Fruit fly (Drosophila melanogaster) whole organism, embryonic: ENCODE results near the gene Lcp65Ad.

Experiments used
- Bteb2 ChIP-seq: fragments of 200-800 bp; sonication (Bioruptor generic); optimal IDR thresholded peaks from 2 replicates; lab custom pipeline; 2016; ENCODE audit warnings: missing biosample characterization, missing genetic modification characterization
- CG10267 ChIP-seq: fragments of 200-800 bp; sonication (Bioruptor generic); optimal IDR thresholded peaks from 2 replicates; lab custom pipeline; 2018; ENCODE audit warnings: missing biosample characterization, mild to moderate bottlenecking, missing genetic modification characterization, moderate library complexity
- CG10366 ChIP-seq: fragments of 200-800 bp; sonication (Bioruptor generic); IDR thresholded peaks from 2 replicates; pipeline ENCODE4 v1.3.6; 2022; ENCODE audit warnings: missing biosample characterization, missing genetic modification characterization
- CG10543 ChIP-seq: fragments of 200-800 bp; sonication (Bioruptor generic); optimal IDR thresholded peaks from 3 replicates; lab custom pipeline; 2017; ENCODE audit warnings: missing biosample characterization, mild to moderate bottlenecking, missing genetic modification characterization, moderate library complexity
- CG10565 ChIP-seq: fragments of 200-800 bp; sonication (Bioruptor generic); optimal IDR thresholded peaks from 3 replicates; lab custom pipeline; 2016; ENCODE audit warnings: missing biosample characterization, mild to moderate bottlenecking, missing genetic modification characterization
- CG12155 ChIP-seq: fragments of 200-800 bp; sonication (Bioruptor generic); optimal IDR thresholded peaks from 3 replicates; lab custom pipeline; 2016; ENCODE audit warnings: missing biosample characterization, missing genetic modification characterization
- CG12236 ChIP-seq: fragments of 200-800 bp; sonication (Bioruptor generic); optimal IDR thresholded peaks from 2 replicates; lab custom pipeline; 2016; ENCODE audit warnings: missing biosample characterization, missing genetic modification characterization
- CG13775 ChIP-seq: fragments of 200-800 bp; sonication (Bioruptor generic); optimal IDR thresholded peaks from 3 replicates; lab custom pipeline; 2017; ENCODE audit warnings: missing biosample characterization, mild to moderate bottlenecking, missing genetic modification characterization
- CG1602 ChIP-seq: fragments of 200-800 bp; sonication (Bioruptor generic); optimal IDR thresholded peaks from 3 replicates; lab custom pipeline; 2016; ENCODE audit warnings: missing biosample characterization, missing genetic modification characterization
- CG1647 ChIP-seq: fragments of 200-800 bp; sonication (Bioruptor generic); optimal IDR thresholded peaks from 3 replicates; lab custom pipeline; 2016; ENCODE audit warnings: missing biosample characterization, missing genetic modification characterization
- CG16813 ChIP-seq: fragments of 200-800 bp; sonication (Bioruptor generic); IDR thresholded peaks from 3 replicates; pipeline ENCODE4 v1.3.6; 2022; ENCODE audit warnings: missing biosample characterization, missing genetic modification characterization; ENCODE audit not compliant: partially characterized antibody
- CG18011 ChIP-seq: fragments of 200-800 bp; sonication (Bioruptor generic); optimal IDR thresholded peaks from 2 replicates; lab custom pipeline; 2017; ENCODE audit warnings: missing biosample characterization, missing genetic modification characterization, mild to moderate bottlenecking, moderate library complexity, missing genotype
- CG2120 ChIP-seq: fragments of 200-800 bp; sonication (Bioruptor generic); optimal IDR thresholded peaks from 3 replicates; lab custom pipeline; 2016; ENCODE audit warnings: missing biosample characterization, missing genetic modification characterization
- CG2875 ChIP-seq: fragments of 200-800 bp; sonication (Bioruptor generic); optimal IDR thresholded peaks from 2 replicates; lab custom pipeline; 2017; ENCODE audit warnings: missing biosample characterization, mild to moderate bottlenecking, missing genetic modification characterization, missing genetic modification reagents
- CG31224 ChIP-seq: fragments of 200-800 bp; sonication (Bioruptor generic); IDR thresholded peaks from 2 replicates; pipeline ENCODE4 v1.3.6; 2022; ENCODE audit warnings: missing biosample characterization, missing genetic modification characterization
- CG34376 ChIP-seq: fragments of 200-800 bp; sonication (Bioruptor generic); optimal IDR thresholded peaks from 2 replicates; lab custom pipeline; 2018; ENCODE audit warnings: missing biosample characterization, mild to moderate bottlenecking, missing genetic modification characterization
- CG5245 ChIP-seq: fragments of 200-800 bp; sonication (Bioruptor generic); optimal IDR thresholded peaks from 3 replicates; lab custom pipeline; 2016; ENCODE audit warnings: missing biosample characterization, missing genetic modification characterization
- CG6791 ChIP-seq: fragments of 200-800 bp; sonication (Bioruptor generic); IDR thresholded peaks from 3 replicates; pipeline ENCODE4 v1.3.6; 2022; ENCODE audit warnings: missing biosample characterization, missing genetic modification characterization; ENCODE audit not compliant: partially characterized antibody
- CHES-1-like ChIP-seq: fragments of 200-800 bp; sonication (Bioruptor generic); optimal IDR thresholded peaks from 2 replicates; lab custom pipeline; 2016; ENCODE audit warnings: missing biosample characterization, missing genetic modification characterization
- Dad ChIP-seq: fragments of 200-800 bp; sonication (Bioruptor generic); optimal IDR thresholded peaks from 3 replicates; lab custom pipeline; 2016; ENCODE audit warnings: missing biosample characterization, missing genetic modification characterization
- Doc3 ChIP-seq: fragments of 200-800 bp; sonication (Bioruptor generic); IDR thresholded peaks from 3 replicates; pipeline ENCODE4 v1.3.6; 2022; ENCODE audit warnings: missing biosample characterization, missing genetic modification characterization; ENCODE audit not compliant: partially characterized antibody
- Fer2 ChIP-seq: fragments of 200-800 bp; sonication (Bioruptor generic); optimal IDR thresholded peaks from 2 replicates; lab custom pipeline; 2018; ENCODE audit warnings: missing biosample characterization, mild to moderate bottlenecking, missing genetic modification characterization, moderate library complexity
- HLH54F ChIP-seq: fragments of 200-800 bp; sonication (Bioruptor generic); optimal IDR thresholded peaks from 3 replicates; lab custom pipeline; 2016; ENCODE audit warnings: missing biosample characterization, missing genetic modification characterization
- Hand ChIP-seq: fragments of 200-800 bp; sonication (Bioruptor generic); optimal IDR thresholded peaks from 2 replicates; lab custom pipeline; 2017; ENCODE audit warnings: mild to moderate bottlenecking, missing biosample characterization, missing genetic modification reagents, missing genetic modification characterization
- Lim3 ChIP-seq: fragments of 200-800 bp; sonication (Bioruptor generic); IDR thresholded peaks from 2 replicates; pipeline ENCODE4 v1.3.6; 2022; ENCODE audit warnings: missing biosample characterization, missing genetic modification characterization
- MBD-R2 ChIP-seq: fragments of 200-800 bp; sonication (Bioruptor generic); IDR thresholded peaks from 2 replicates; pipeline ENCODE4 v1.3.6; 2022; ENCODE audit warnings: missing biosample characterization, missing genetic modification characterization
- NFAT ChIP-seq: fragments of 200-800 bp; sonication (Bioruptor generic); IDR thresholded peaks from 2 replicates; pipeline ENCODE4 v1.3.6; 2022; ENCODE audit warnings: missing biosample characterization, missing genetic modification characterization
- Nf-YA ChIP-seq: fragments of 200-800 bp; sonication (Bioruptor generic); IDR thresholded peaks from 2 replicates; pipeline ENCODE4 v1.3.6; 2022; ENCODE audit warnings: missing biosample characterization, missing genetic modification characterization
- Nf-YC ChIP-seq: fragments of 200-800 bp; optimal IDR thresholded peaks from 3 replicates; lab custom pipeline; 2019; ENCODE audit warnings: missing biosample characterization, mild to moderate bottlenecking, missing genetic modification characterization, moderate library complexity
- NfI ChIP-seq: fragments of 200-800 bp; sonication (Bioruptor generic); optimal IDR thresholded peaks from 3 replicates; lab custom pipeline; 2018; ENCODE audit warnings: missing biosample characterization, mild to moderate bottlenecking, missing genetic modification characterization, moderate library complexity
- Ptx1 ChIP-seq: fragments of 200-800 bp; sonication (Bioruptor generic); IDR thresholded peaks from 2 replicates; pipeline ENCODE4 v1.3.6; 2022; ENCODE audit warnings: missing biosample characterization, missing genetic modification characterization
- Scr ChIP-seq: fragments of 200-800 bp; sonication (Bioruptor generic); IDR thresholded peaks from 2 replicates; pipeline ENCODE4 v1.3.6; 2022; ENCODE audit warnings: missing biosample characterization, missing genetic modification characterization; ENCODE audit not compliant: partially characterized antibody
- TFAM ChIP-seq: fragments of 200-800 bp; sonication (Bioruptor generic); optimal IDR thresholded peaks from 2 replicates; lab custom pipeline; 2017; ENCODE audit warnings: missing biosample characterization, missing genetic modification characterization, inconsistent platforms
- bigmax ChIP-seq: fragments of 200-800 bp; sonication (Bioruptor generic); optimal IDR thresholded peaks from 2 replicates; lab custom pipeline; 2018; ENCODE audit warnings: missing biosample characterization, mild to moderate bottlenecking, missing genetic modification characterization
- cwo ChIP-seq: fragments of 200-800 bp; sonication (Bioruptor generic); optimal IDR thresholded peaks from 3 replicates; lab custom pipeline; 2017; ENCODE audit warnings: missing biosample characterization, missing genetic modification characterization, mild to moderate bottlenecking, moderate library complexity, missing genetic modification reagents
- dpn ChIP-seq, 2 experiments: fragments of 200-800 bp; sonication (Bioruptor generic); optimal IDR thresholded peaks; 3 replicates each; lab custom pipeline; 2016; ENCODE audit warnings: missing biosample characterization in 2 of 2, missing genetic modification characterization in 2 of 2
- gem ChIP-seq: fragments of 200-800 bp; sonication (Bioruptor generic); optimal IDR thresholded peaks from 2 replicates; lab custom pipeline; 2019; ENCODE audit warnings: missing biosample characterization, mild to moderate bottlenecking, missing genetic modification characterization, moderate library complexity
- gt ChIP-seq: fragments of 200-800 bp; sonication (Bioruptor generic); IDR thresholded peaks from 2 replicates; pipeline ENCODE4 v1.3.6; 2022; ENCODE audit warnings: missing biosample characterization, missing genetic modification characterization
- hth ChIP-seq: fragments of >200 bp; optimal IDR thresholded peaks from 2 replicates; lab custom pipeline; 2017; ENCODE audit warnings: inconsistent platforms
- jing ChIP-seq: fragments of 200-800 bp; sonication (Bioruptor generic); optimal IDR thresholded peaks from 2 replicates; lab custom pipeline; 2018; ENCODE audit warnings: missing biosample characterization, mild to moderate bottlenecking, missing genetic modification characterization
- kay ChIP-seq: fragments of 200-800 bp; sonication (Bioruptor generic); optimal IDR thresholded peaks from 2 replicates; lab custom pipeline; 2016; ENCODE audit warnings: missing biosample characterization, missing genetic modification characterization
- nmo ChIP-seq: fragments of 200-800 bp; sonication (Bioruptor generic); optimal IDR thresholded peaks from 2 replicates; lab custom pipeline; 2018; ENCODE audit warnings: missing biosample characterization, mild to moderate bottlenecking, missing genetic modification characterization, moderate library complexity
- nom ChIP-seq: fragments of 200-800 bp; sonication (Bioruptor generic); optimal IDR thresholded peaks from 2 replicates; lab custom pipeline; 2017; ENCODE audit warnings: missing biosample characterization, missing genetic modification characterization, mild to moderate bottlenecking, moderate library complexity, missing genetic modification reagents
- rib ChIP-seq: fragments of 200-800 bp; sonication (Bioruptor generic); IDR thresholded peaks from 2 replicates; pipeline ENCODE4 v1.3.6; 2022; ENCODE audit warnings: missing biosample characterization, missing genetic modification characterization
- sr ChIP-seq: fragments of 200-800 bp; sonication (Bioruptor generic); IDR thresholded peaks from 3 replicates; pipeline ENCODE4 v1.3.6; 2022; ENCODE audit warnings: missing biosample characterization, missing genetic modification characterization
- ssp ChIP-seq: fragments of 200-800 bp; sonication (Bioruptor generic); IDR thresholded peaks from 2 replicates; pipeline ENCODE4 v1.3.6; 2022; ENCODE audit warnings: missing biosample characterization, missing genetic modification characterization
- toy ChIP-seq: fragments of 200-800 bp; sonication (Bioruptor generic); IDR thresholded peaks from 2 replicates; pipeline ENCODE4 v1.3.6; 2022; ENCODE audit warnings: missing biosample characterization, missing genetic modification characterization
- unc-4 ChIP-seq: fragments of 200-800 bp; sonication (Bioruptor generic); IDR thresholded peaks from 2 replicates; pipeline ENCODE4 v1.3.6; 2022; ENCODE audit warnings: missing biosample characterization, missing genetic modification characterization; ENCODE audit not compliant: partially characterized antibody
- zen2 ChIP-seq: fragments of 200-800 bp; sonication (Bioruptor generic); IDR thresholded peaks from 3 replicates; pipeline ENCODE4 v1.3.6; 2022; ENCODE audit warnings: missing biosample characterization, missing genetic modification characterization; ENCODE audit not compliant: partially characterized antibody

Gene Lcp65Ad

dm6 chr3L:6192822-6193555, 49.8 kb downstream of the Lcp65Ad start, which contains the start of the genes Sf3b6 and Tnpo (continued):
- TF ChIP-seq ssp (GFP tag; lab: Robert Waterston, UW) = peak; percentile 79
- TF ChIP-seq kay = peak; percentile 67
- peak; percentile 74 for TF ChIP-seq Scr (GFP tag; lab: Robert Waterston, UW)
- no peak for TF ChIP-seq TFAM (GFP tag; lab: Kevin White, UChicago)
- TF ChIP-seq CG10565 (GFP tag; lab: Kevin White, UChicago) = no peak
- TF ChIP-seq CG13775 (GFP tag; lab: Kevin White, UChicago) = peak; percentile 92
- peak; percentile 65 for TF ChIP-seq CG34376 (GFP tag; lab: Kevin White, UChicago)
- no peak; the same call in 2 of the 3 replicates for TF ChIP-seq zen2 (GFP tag; lab: Robert Waterston, UW)
- TF ChIP-seq CG2875 (GFP tag; lab: Kevin White, UChicago) = no peak
- peak; percentile 79 for TF ChIP-seq MBD-R2 (GFP tag; lab: Robert Waterston, UW)
- TF ChIP-seq nom (GFP tag; lab: Kevin White, UChicago) = no peak
- peak; percentile 2 for TF ChIP-seq Hand
- no peak for TF ChIP-seq rib (GFP tag; lab: Robert Waterston, UW)
- TF ChIP-seq Bteb2 (GFP tag; lab: Kevin White, UChicago) = peak; percentile 75
- TF ChIP-seq Lim3 (GFP tag; lab: Robert Waterston, UW) = no peak
- peak; percentile 55; the same call in 1 of the 2 replicates for TF ChIP-seq Nf-YA
- no peak for TF ChIP-seq hth
- peak; percentile 43; the same call in 1 of the 3 replicates for TF ChIP-seq CG6791 (GFP tag; lab: Robert Waterston, UW)
- no peak for TF ChIP-seq Nf-YC (tag; lab: Kevin White, UChicago)
- TF ChIP-seq Doc3 (GFP tag; lab: Robert Waterston, UW) = peak; percentile 55; the same call in 1 of the 3 replicates
- TF ChIP-seq cwo = peak; percentile 68
- TF ChIP-seq CG2120 = peak; percentile 91
- TF ChIP-seq CG10366 (GFP tag; lab: Robert Waterston, UW) = peak; percentile 86
- peak; percentile 12 for TF ChIP-seq Dad (GFP tag; lab: Kevin White, UChicago)
- TF ChIP-seq NFAT (GFP tag; lab: Robert Waterston, UW) = peak; percentile 79
- TF ChIP-seq CG12155 (GFP tag; lab: Kevin White, UChicago) = peak; percentile 91
- peak; percentile 66 for TF ChIP-seq CG5245 (GFP tag; lab: Kevin White, UChicago)
- peak; percentile 27; the same call in 1 of the 2 replicates for TF ChIP-seq gt
- no peak for TF ChIP-seq bigmax
- peak; percentile 92 for TF ChIP-seq Ptx1 (GFP tag; lab: Robert Waterston, UW)
- peak; percentile 75 for TF ChIP-seq NfI (GFP tag; lab: Kevin White, UChicago)
- TF ChIP-seq nmo (GFP tag; lab: Kevin White, UChicago) = peak; percentile 93
- no peak for TF ChIP-seq jing
- peak; percentile 92 for TF ChIP-seq gem (tag; lab: Kevin White, UChicago)
- TF ChIP-seq CG31224 (GFP tag; lab: Robert Waterston, UW) = peak; percentile 81
- TF ChIP-seq CG10543 (GFP tag; lab: Kevin White, UChicago) = peak; percentile 84
- TF ChIP-seq CG18011 (GFP tag; lab: Kevin White, UChicago) = peak; percentile 68
- peak; percentile 88 for TF ChIP-seq CG1602
- peak; percentile 65 for TF ChIP-seq unc-4
- peak; percentile 77 for TF ChIP-seq HLH54F (GFP tag; lab: Kevin White, UChicago)
- TF ChIP-seq CG1647 (GFP tag; lab: Kevin White, UChicago) = peak; percentile 58
- TF ChIP-seq CHES-1-like (GFP tag; lab: Kevin White, UChicago) = peak; percentile 66
- peak; percentile 63 for TF ChIP-seq CG16813 (GFP tag; lab: Robert Waterston, UW)
- peak; percentile 43; the same call in 1 of the 2 replicates for TF ChIP-seq toy
- peak; percentile 80 for TF ChIP-seq CG10267
- TF ChIP-seq sr (GFP tag; lab: Robert Waterston, UW) = peak; percentile 8; the same call in 1 of the 3 replicates
- TF ChIP-seq dpn (GFP tag; optimal IDR thresholded peaks at IDR 0.05; lab: Kevin White, UChicago) = peak; percentile 76 to 84
- TF ChIP-seq Fer2 (tag; lab: Kevin White, UChicago) = peak; percentile 69
- peak; percentile 33 for TF ChIP-seq CG12236
